Fruit fly (Drosophila melanogaster) whole organism, pupa: ENCODE measurements around the gene rpr.

ENCODE experiments used
- CG10348 ChIP-seq: fragments of 200-800 bp; sonication (Bioruptor generic); IDR thresholded peaks from 2 replicates; pipeline ENCODE4 v1.3.6; 2022; ENCODE audit warnings: missing biosample characterization, missing genetic modification characterization
- CG12605 ChIP-seq: fragments of 200-800 bp; sonication (Bioruptor generic); IDR thresholded peaks from 2 replicates; pipeline ENCODE4 v1.3.6; 2022; ENCODE audit warnings: missing biosample characterization, missing genetic modification characterization
- CG13204 ChIP-seq: fragments of 200-800 bp; sonication (Bioruptor generic); optimal IDR thresholded peaks from 2 replicates; lab custom pipeline; 2018; ENCODE audit warnings: missing biosample characterization, mild to moderate bottlenecking, missing genetic modification characterization, moderate library complexity
- CG14655 ChIP-seq: fragments of 200-800 bp; sonication (Bioruptor generic); optimal IDR thresholded peaks from 3 replicates; lab custom pipeline; 2017; ENCODE audit warnings: mild to moderate bottlenecking, missing biosample characterization, missing genetic modification reagents, missing genetic modification characterization
- CG17806 ChIP-seq: fragments of 200-800 bp; sonication (Bioruptor generic); optimal IDR thresholded peaks from 2 replicates; lab custom pipeline; 2018; ENCODE audit warnings: missing biosample characterization, mild to moderate bottlenecking, missing genetic modification characterization, moderate library complexity
- CG8301 ChIP-seq: fragments of 200-800 bp; sonication (Bioruptor generic); optimal IDR thresholded peaks from 2 replicates; lab custom pipeline; 2018; ENCODE audit warnings: missing biosample characterization, mild to moderate bottlenecking, missing genetic modification characterization
- CG9948 ChIP-seq: fragments of 200-800 bp; sonication (Bioruptor generic); optimal IDR thresholded peaks from 2 replicates; lab custom pipeline; 2018; ENCODE audit warnings: missing biosample characterization, mild to moderate bottlenecking, missing genetic modification characterization, moderate library complexity
- D1 ChIP-seq: fragments of 200-800 bp; sonication (Bioruptor generic); optimal IDR thresholded peaks from 2 replicates; lab custom pipeline; 2018; ENCODE audit warnings: missing biosample characterization, mild to moderate bottlenecking, missing genetic modification characterization, moderate library complexity
- Snoo ChIP-seq: fragments of 200-800 bp; sonication (Bioruptor generic); optimal IDR thresholded peaks from 3 replicates; lab custom pipeline; 2017; ENCODE audit warnings: missing biosample characterization, mild to moderate bottlenecking, missing genetic modification characterization, inconsistent platforms
- fd96Ca ChIP-seq: fragments of 200-800 bp; sonication (Bioruptor generic); IDR thresholded peaks from 3 replicates; pipeline ENCODE4 v1.3.6; 2022; ENCODE audit warnings: missing biosample characterization, missing genetic modification characterization
- rn ChIP-seq: fragments of 200-800 bp; sonication (Bioruptor generic); IDR thresholded peaks from 2 replicates; pipeline ENCODE4 v1.3.6; 2022; ENCODE audit warnings: missing biosample characterization, missing genetic modification characterization

- TF ChIP-seq D1 (no peak), CG10348 (GFP tag; lab: Robert Waterston, UW) (no peak), rn (GFP tag; lab: Robert Waterston, UW) (no peak), CG17806 (no peak), CG14655 (no peak), CG8301 (tag; lab: Kevin White, UChicago) (no peak), CG12605 (GFP tag; lab: Robert Waterston, UW) (no peak), Snoo (tag; lab: Kevin White, UChicago) (no peak), CG9948 (tag; lab: Kevin White, UChicago) (no peak), fd96Ca (no peak), CG13204 (no peak)
Measured at dm6 chr3L:18357645-18358044, 40.6 kb downstream of the rpr start.
